Worm (Caenorhabditis elegans): ENCODE measurements around the gene mdh-1.

DNA sequence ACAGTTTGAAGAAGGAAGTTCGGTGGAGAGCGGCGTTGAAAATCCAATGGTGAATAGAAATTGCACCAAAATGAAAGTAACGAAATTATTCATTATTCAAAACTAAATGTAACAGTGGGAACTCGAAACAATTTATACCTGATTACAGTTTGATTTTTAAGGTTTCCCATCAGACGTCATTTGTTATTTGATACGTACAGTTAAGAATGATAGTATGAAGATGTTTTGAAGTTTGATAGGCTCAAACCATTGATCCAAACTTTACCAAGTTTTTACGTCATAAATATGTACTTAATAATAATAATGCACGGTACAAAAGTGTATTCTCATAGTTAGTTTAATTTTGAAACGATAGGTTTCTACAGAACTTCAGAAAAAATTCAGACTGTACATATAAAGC lies 41.8 kb upstream of the mdh-1 start, which contains the start of gene spp-20:
- no peak for TF ChIP-seq tbx-37 (GFP tag; conservative IDR thresholded peaks at IDR 0.05)
- no peak for TF ChIP-seq F13C5.2 (tag; optimal IDR thresholded peaks at IDR 0.05)
- no peak for TF ChIP-seq ama-1 (optimal IDR thresholded peaks at IDR 0.05)
- TF ChIP-seq tra-4 (tag; optimal IDR thresholded peaks at IDR 0.05): no peak
- TF ChIP-seq flt-1 (GFP tag; IDR thresholded peaks at IDR 0.05): no peak
- no peak for TF ChIP-seq ceh-13 (GFP tag; optimal IDR thresholded peaks at IDR 0.05)
- TF ChIP-seq B0310.2 (tag; optimal IDR thresholded peaks at IDR 0.05): no peak
- TF ChIP-seq sea-1 (GFP tag; conservative IDR thresholded peaks at IDR 0.05): no peak
- no peak for TF ChIP-seq hmbx-1 (tag; optimal IDR thresholded peaks at IDR 0.05)
- no peak for TF ChIP-seq hnd-1 (tag; optimal IDR thresholded peaks at IDR 0.05)

All from whole organism, early embryonic.